Worm (Caenorhabditis elegans) whole organism, L4 larva: ENCODE data around the gene asp-3.

Source experiments
- F10B5.3 ChIP-seq: sonication (generic microtip); optimal IDR thresholded peaks from 2 replicates; lab custom pipeline; 2016; ENCODE audit warnings: mild to moderate bottlenecking, missing genetic modification characterization, missing compliant biosample characterization
- F26F4.8 ChIP-seq: fragments of 200-800 bp; sonication (Bioruptor generic); conservative IDR thresholded peaks from 2 replicates; pipeline ENCODE4 v1.3.6; 2022; ENCODE audit warnings: missing genetic modification characterization, missing compliant biosample characterization
- T20F7.1 ChIP-seq: fragments of 200-800 bp; sonication (Bioruptor generic); optimal IDR thresholded peaks from 2 replicates; lab custom pipeline; 2018; ENCODE audit warnings: mild to moderate bottlenecking, missing genetic modification characterization, missing compliant biosample characterization
- Y5F2A.4 ChIP-seq: fragments of 200-800 bp; sonication (Bioruptor generic); optimal IDR thresholded peaks from 2 replicates; lab custom pipeline; 2018; ENCODE audit warnings: mild to moderate bottlenecking, missing genetic modification characterization, missing compliant biosample characterization
- aha-1 ChIP-seq: fragments of 150-350 bp; peaks from one replicate; lab custom pipeline; 2014; ENCODE audit warnings: missing biosample characterization, missing genetic modification characterization
- attf-4 ChIP-seq: sonication (generic microtip); optimal IDR thresholded peaks from 3 replicates; lab custom pipeline; 2017; ENCODE audit warnings: missing biosample characterization, missing genetic modification characterization
- ceh-20 ChIP-seq: fragments of 200-800 bp; sonication (Bioruptor generic); IDR thresholded peaks from 2 replicates; pipeline ENCODE4 v1.3.6; 2022; ENCODE audit warnings: missing genetic modification reagents, missing genetic modification characterization, missing compliant biosample characterization
- ceh-82 ChIP-seq: sonication (generic microtip); optimal IDR thresholded peaks from 2 replicates; lab custom pipeline; 2017; ENCODE audit warnings: missing biosample characterization, missing genetic modification characterization
- ces-1 ChIP-seq: fragments of 150-350 bp; sonication (generic microtip); optimal IDR thresholded peaks from 4 replicates; lab custom pipeline; 2014; ENCODE audit warnings: missing biosample characterization, missing genetic modification reagents, missing genetic modification characterization
- cey-2 ChIP-seq: sonication (generic microtip); optimal IDR thresholded peaks from 3 replicates; lab custom pipeline; 2017; ENCODE audit warnings: missing genetic modification characterization, mild to moderate bottlenecking, missing compliant biosample characterization, antibody characterized with exemption, borderline replicate concordance; ENCODE audit not compliant: insufficient read depth
- daf-8 ChIP-seq: fragments of 200-800 bp; sonication (Bioruptor generic); IDR thresholded peaks from 2 replicates; pipeline ENCODE4 v1.3.6; 2022; ENCODE audit warnings: missing genetic modification characterization, missing compliant biosample characterization
- dmd-8 ChIP-seq: fragments of 200-800 bp; sonication (Bioruptor generic); IDR thresholded peaks from 2 replicates; pipeline ENCODE4 v1.3.6; 2022; ENCODE audit warnings: missing genetic modification characterization, missing compliant biosample characterization
- dmd-9 ChIP-seq: fragments of 200-800 bp; sonication (Bioruptor generic); IDR thresholded peaks from 2 replicates; pipeline ENCODE4 v1.3.6; 2022; ENCODE audit warnings: missing genetic modification reagents, missing genetic modification characterization, missing compliant biosample characterization
- dpl-1 ChIP-seq: fragments of 150-350 bp; optimal IDR thresholded peaks from 2 replicates; lab custom pipeline; 2014; ENCODE audit warnings: missing biosample characterization, missing genetic modification reagents, missing genetic modification characterization
- duxl-1 ChIP-seq: sonication (generic microtip); optimal IDR thresholded peaks from 2 replicates; lab custom pipeline; 2016; ENCODE audit warnings: mild to moderate bottlenecking, missing genetic modification characterization, moderate library complexity, missing compliant biosample characterization; ENCODE audit not compliant: poor library complexity
- egl-43 ChIP-seq: fragments of 200-800 bp; sonication (Bioruptor generic); IDR thresholded peaks from 2 replicates; pipeline ENCODE4 v1.3.6; 2022; ENCODE audit warnings: missing genetic modification reagents, missing genetic modification characterization, missing compliant biosample characterization
- fos-1 ChIP-seq: fragments of 150-350 bp; optimal IDR thresholded peaks from 2 replicates; lab custom pipeline; 2014; ENCODE audit warnings: missing biosample characterization, missing genetic modification characterization
- gei-8 ChIP-seq: fragments of 200-800 bp; sonication (Bioruptor generic); optimal IDR thresholded peaks from 2 replicates; lab custom pipeline; 2018; ENCODE audit warnings: mild to moderate bottlenecking, missing genetic modification characterization, missing compliant biosample characterization
- hif-1 ChIP-seq, 2 experiments: sonication (generic microtip); optimal IDR thresholded peaks; 2 replicates each; lab custom pipeline; 2016 to 2017; ENCODE audit warnings: missing compliant biosample characterization in 2 of 2, missing genetic modification characterization in 2 of 2, missing genetic modification reagents in 2 of 2, missing genotype in 2 of 2, mild to moderate bottlenecking in 1 of 2
- hlh-11 ChIP-seq: fragments of 200-800 bp; sonication (Bioruptor generic); optimal IDR thresholded peaks from 2 replicates; lab custom pipeline; 2018; ENCODE audit warnings: mild to moderate bottlenecking, missing genetic modification characterization, missing compliant biosample characterization
- hlh-30 ChIP-seq: sonication (generic microtip); optimal IDR thresholded peaks from 2 replicates; lab custom pipeline; 2017; ENCODE audit warnings: antibody characterized with exemption, mild to moderate bottlenecking, missing genetic modification characterization, missing compliant biosample characterization; ENCODE audit not compliant: insufficient read depth
- hmg-1.1 ChIP-seq: fragments of 200-800 bp; sonication (Bioruptor generic); IDR thresholded peaks from 2 replicates; pipeline ENCODE4 v1.3.6; 2022; ENCODE audit warnings: missing genetic modification reagents, missing genetic modification characterization, missing compliant biosample characterization
- lim-7 ChIP-seq: fragments of 200-800 bp; sonication (Bioruptor generic); IDR thresholded peaks from 2 replicates; pipeline ENCODE4 v1.3.6; 2022; ENCODE audit warnings: missing genetic modification characterization, missing compliant biosample characterization
- lin-13 ChIP-seq: fragments of 150-350 bp; optimal IDR thresholded peaks from 2 replicates; lab custom pipeline; 2014; ENCODE audit warnings: missing biosample characterization, missing genetic modification reagents, missing genetic modification characterization
- lin-15B ChIP-seq: fragments of 150-350 bp; sonication (generic microtip); optimal IDR thresholded peaks from 3 replicates; lab custom pipeline; 2014; ENCODE audit warnings: missing biosample characterization, missing genetic modification characterization
- lin-39 ChIP-seq: fragments of 150-350 bp; optimal IDR thresholded peaks from 2 replicates; lab custom pipeline; 2014; ENCODE audit warnings: missing biosample characterization, missing genetic modification reagents, missing genetic modification characterization
- lir-3 ChIP-seq: sonication (generic microtip); optimal IDR thresholded peaks from 2 replicates; lab custom pipeline; 2016; ENCODE audit warnings: mild to moderate bottlenecking, missing genetic modification characterization, missing compliant biosample characterization
- lsy-2 ChIP-seq, 2 experiments: fragments of 150-350 bp in 1 of 2; sonication (generic microtip) in 1 of 2; optimal IDR thresholded peaks; 2 replicates each; lab custom pipeline; 2014 to 2017; ENCODE audit warnings: missing biosample characterization in 2 of 2, missing genetic modification characterization in 2 of 2
- madf-9 ChIP-seq: fragments of 200-800 bp; sonication (Bioruptor generic); conservative IDR thresholded peaks from 2 replicates; pipeline ENCODE4 v1.3.6; 2022; ENCODE audit warnings: missing genetic modification reagents, missing genetic modification characterization, missing compliant biosample characterization
- mes-2 ChIP-seq: sonication (generic microtip); optimal IDR thresholded peaks from 2 replicates; lab custom pipeline; 2016; ENCODE audit warnings: missing genotype, mild to moderate bottlenecking, missing genetic modification characterization, missing compliant biosample characterization; ENCODE audit not compliant: poor library complexity, severe bottlenecking
- mxl-2 ChIP-seq: fragments of 200-800 bp; sonication (Bioruptor generic); conservative IDR thresholded peaks from 2 replicates; pipeline ENCODE4 v1.3.6; 2022; ENCODE audit warnings: missing genetic modification reagents, missing genetic modification characterization, missing compliant biosample characterization
- nhr-10 ChIP-seq: fragments of 150-350 bp; optimal IDR thresholded peaks from 2 replicates; lab custom pipeline; 2014; ENCODE audit warnings: missing biosample characterization, missing genetic modification characterization
- nhr-11 ChIP-seq: fragments of 150-350 bp; optimal IDR thresholded peaks from 2 replicates; lab custom pipeline; 2014; ENCODE audit warnings: missing biosample characterization, missing genetic modification characterization
- nhr-111 ChIP-seq: fragments of 200-800 bp; sonication (Bioruptor generic); optimal IDR thresholded peaks from 2 replicates; lab custom pipeline; 2018; ENCODE audit warnings: mild to moderate bottlenecking, missing genetic modification characterization, missing compliant biosample characterization
- nhr-28 ChIP-seq: fragments of 150-350 bp; optimal IDR thresholded peaks from 2 replicates; lab custom pipeline; 2014; ENCODE audit warnings: missing biosample characterization, missing genetic modification characterization
- nhr-48 ChIP-seq: sonication (generic microtip); optimal IDR thresholded peaks from 2 replicates; lab custom pipeline; 2016; ENCODE audit warnings: mild to moderate bottlenecking, missing genetic modification characterization, missing compliant biosample characterization
- nhr-6 ChIP-seq: fragments of 150-350 bp; optimal IDR thresholded peaks from 2 replicates; lab custom pipeline; 2014; ENCODE audit warnings: missing biosample characterization, missing genetic modification characterization
- nhr-77 ChIP-seq: fragments of 150-350 bp; optimal IDR thresholded peaks from 2 replicates; lab custom pipeline; 2014; ENCODE audit warnings: missing biosample characterization, missing genetic modification characterization
- pha-4 ChIP-seq, 2 experiments: fragments of 150-350 bp in 1 of 2; fragments of 200-800 bp in 1 of 2; sonication (Bioruptor generic) in 1 of 2; IDR thresholded peaks in 1 of 2; optimal IDR thresholded peaks in 1 of 2; 2 replicates each; pipeline versions ENCODE4 v1.3.6 to Lab custom; 2014 to 2022; ENCODE audit warnings: missing genetic modification characterization in 2 of 2, missing genetic modification reagents in 2 of 2, missing biosample characterization in 1 of 2, missing compliant biosample characterization in 1 of 2
- php-3 ChIP-seq: fragments of 200-800 bp; sonication (Bioruptor generic); IDR thresholded peaks from 2 replicates; pipeline ENCODE4 v1.3.6; 2022; ENCODE audit warnings: missing genetic modification reagents, missing genetic modification characterization, missing compliant biosample characterization
- set-16 ChIP-seq: fragments of 200-800 bp; sonication (Bioruptor generic); IDR thresholded peaks from 2 replicates; pipeline ENCODE4 v1.3.6; 2022; ENCODE audit warnings: missing genetic modification reagents, missing genetic modification characterization, missing compliant biosample characterization
- skn-1 ChIP-seq: fragments of 150-350 bp; optimal IDR thresholded peaks from 2 replicates; lab custom pipeline; 2014; ENCODE audit warnings: missing biosample characterization, missing genetic modification characterization
- spr-1 ChIP-seq: sonication (generic microtip); optimal IDR thresholded peaks from 2 replicates; lab custom pipeline; 2016; ENCODE audit warnings: mild to moderate bottlenecking, missing genetic modification characterization, missing compliant biosample characterization
- spr-3 ChIP-seq: fragments of 200-800 bp; sonication (Bioruptor generic); optimal IDR thresholded peaks from 2 replicates; lab custom pipeline; 2018; ENCODE audit warnings: mild to moderate bottlenecking, missing genetic modification characterization, missing compliant biosample characterization
- tag-97 ChIP-seq: fragments of 200-800 bp; sonication (Bioruptor generic); IDR thresholded peaks from 2 replicates; pipeline ENCODE4 v1.3.6; 2022; ENCODE audit warnings: missing genetic modification characterization, missing compliant biosample characterization
- zfp-3 ChIP-seq: fragments of 200-800 bp; sonication (Bioruptor generic); conservative IDR thresholded peaks from 2 replicates; pipeline ENCODE4 v1.3.6; 2022; ENCODE audit warnings: missing genetic modification reagents, missing genetic modification characterization, missing compliant biosample characterization
- ztf-7 ChIP-seq: fragments of 150-350 bp; optimal IDR thresholded peaks from 2 replicates; lab custom pipeline; 2014; ENCODE audit warnings: missing biosample characterization, missing genetic modification characterization

asp-3 gene

DNA sequence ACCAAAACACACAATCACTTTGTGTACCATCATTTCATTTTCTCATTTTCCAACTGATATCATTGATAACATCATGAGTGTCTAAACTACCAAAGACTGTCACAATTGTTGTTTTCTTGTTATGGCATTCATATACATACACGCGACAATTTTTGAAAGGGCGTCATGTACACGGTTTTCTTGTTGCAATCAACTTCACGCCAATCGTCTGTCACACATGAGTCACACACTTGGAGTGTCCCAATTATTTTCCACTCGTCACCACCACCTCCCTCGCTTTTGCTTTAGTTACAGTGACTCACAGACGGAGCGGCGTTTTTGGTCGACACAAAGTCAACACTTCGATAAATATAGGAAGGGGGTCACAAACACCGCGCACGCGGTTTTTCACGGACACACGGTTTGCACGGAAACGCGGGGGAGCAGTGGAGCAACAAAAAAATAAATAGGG lies 42.9 kb upstream of the asp-3 start (continued):
- TF ChIP-seq dpl-1 (GFP tag; lab: Kevin White, UChicago) (peak; percentile 1), spr-3 (peak; percentile 2), nhr-77 (tag; lab: Kevin White, UChicago) (peak; percentile 7), lsy-2 (tag; optimal IDR thresholded peaks at IDR 0.05; lab: Kevin White, UChicago) (peak in 1 of 2 experiments; percentile 45), zfp-3 (no peak), lim-7 (GFP tag; lab: Robert Waterston, UW) (no peak), Y5F2A.4 (GFP tag; lab: Kevin White, UChicago) (no peak), madf-9 (GFP tag; lab: Robert Waterston, UW) (0 out of 2 replicates have a peak, but pooled peaks have one; percentile 9), attf-4 (tag; lab: Kevin White, UChicago) (no peak), aha-1 (tag; lab: Kevin White, UChicago) (peak; percentile 95), nhr-48 (tag; lab: Kevin White, UChicago) (peak; percentile 94), lin-15B (tag; lab: Kevin White, UChicago) (no peak), lin-13 (peak; percentile 44), nhr-28 (peak; percentile 26), dmd-8 (no peak), nhr-11 (tag; lab: Kevin White, UChicago) (no peak), set-16 (GFP tag; lab: Robert Waterston, UW) (peak; percentile 39), egl-43 (0 out of 2 replicates have a peak, but pooled peaks have one; percentile 59), cey-2 (tag; lab: Kevin White, UChicago) (no peak), hlh-30 (tag; lab: Kevin White, UChicago) (peak; percentile 96), F10B5.3 (tag; lab: Kevin White, UChicago) (peak; percentile 33), lin-39 (tag; lab: Kevin White, UChicago) (no peak), ceh-82 (tag; lab: Kevin White, UChicago) (no peak), T20F7.1 (GFP tag; lab: Kevin White, UChicago) (peak; percentile 65), mxl-2 (peak; percentile 83), nhr-10 (tag; lab: Kevin White, UChicago) (no peak), nhr-6 (tag; lab: Kevin White, UChicago) (peak; percentile 77), nhr-111 (GFP tag; lab: Kevin White, UChicago) (no peak), pha-4 (GFP tag; IDR thresholded peaks at IDR 0.05; lab: Robert Waterston, UW) (peak; percentile 74; the same call in 1 of the 2 replicates), pha-4 (tag; optimal IDR thresholded peaks at IDR 0.05; lab: Kevin White, UChicago) (peak; percentile 93), hlh-11 (tag; lab: Kevin White, UChicago) (peak; percentile 95), F26F4.8 (no peak), hmg-1.1 (GFP tag; lab: Robert Waterston, UW) (peak; percentile 64), duxl-1 (peak; percentile 19)

DNA sequence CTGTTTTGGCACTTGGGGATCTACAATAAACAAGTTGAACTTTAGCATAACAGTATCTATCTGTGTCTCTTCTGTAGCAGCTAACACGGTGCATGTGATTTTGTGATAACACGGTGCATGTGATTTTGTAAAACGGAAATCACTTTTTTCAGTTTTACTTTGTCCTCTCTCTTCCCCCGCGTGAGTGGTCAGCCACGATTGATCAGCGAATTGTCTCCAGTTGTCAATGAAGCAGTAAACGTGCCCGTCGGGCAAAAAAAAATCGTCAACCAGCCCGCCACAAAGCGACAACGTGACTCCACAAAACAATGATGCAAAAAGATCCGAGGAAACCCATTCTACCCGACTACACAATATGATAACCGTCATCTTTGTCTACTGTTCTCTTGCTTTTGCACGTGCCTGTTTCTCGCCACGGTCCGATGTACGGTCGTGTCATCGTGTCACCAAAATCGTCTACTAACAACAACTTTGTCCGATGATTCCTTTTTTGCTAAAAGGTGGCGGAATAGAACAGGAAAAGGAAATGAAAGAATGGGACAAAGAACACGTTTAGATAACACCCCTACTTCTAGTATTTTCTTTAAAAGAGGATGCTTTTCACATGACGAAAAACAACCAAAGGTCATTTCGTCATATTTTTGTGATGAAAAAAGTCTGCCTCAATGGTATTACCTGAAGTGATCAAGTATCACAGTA lies 41.6 kb upstream of the asp-3 start:
- peak; percentile 85 for TF ChIP-seq gei-8 (GFP tag; lab: Kevin White, UChicago)
- no peak for TF ChIP-seq lir-3 (tag; lab: Kevin White, UChicago)
- no peak for TF ChIP-seq lin-15B (tag; lab: Kevin White, UChicago)
- TF ChIP-seq spr-3: no peak
- no peak for TF ChIP-seq lim-7 (GFP tag; lab: Robert Waterston, UW)
- TF ChIP-seq spr-1: peak; percentile 65
- TF ChIP-seq tag-97: no peak
- peak; percentile 79 for TF ChIP-seq ztf-7 (tag; lab: Kevin White, UChicago)
- peak; percentile 84 for TF ChIP-seq php-3 (GFP tag; lab: Robert Waterston, UW)
- no peak for TF ChIP-seq F10B5.3 (tag; lab: Kevin White, UChicago)
- no peak for TF ChIP-seq ces-1 (GFP tag; lab: Kevin White, UChicago)
- no peak for TF ChIP-seq T20F7.1 (GFP tag; lab: Kevin White, UChicago)
- TF ChIP-seq mes-2 (tag; lab: Kevin White, UChicago): no peak
- peak; percentile 84 for TF ChIP-seq ceh-20 (GFP tag; lab: Robert Waterston, UW)
- peak; percentile 88 for TF ChIP-seq hlh-30 (tag; lab: Kevin White, UChicago)
- TF ChIP-seq fos-1: no peak
- TF ChIP-seq skn-1 (tag; lab: Kevin White, UChicago): no peak
- peak; percentile 99 for TF ChIP-seq aha-1 (tag; lab: Kevin White, UChicago)
- TF ChIP-seq dmd-8: no peak
- TF ChIP-seq pha-4 (GFP tag; IDR thresholded peaks at IDR 0.05; lab: Robert Waterston, UW): peak; percentile 70
- TF ChIP-seq pha-4 (tag; optimal IDR thresholded peaks at IDR 0.05; lab: Kevin White, UChicago): peak; percentile 37
- TF ChIP-seq dmd-9 (GFP tag; lab: Robert Waterston, UW): no peak
- no peak for TF ChIP-seq F26F4.8
- TF ChIP-seq daf-8: no peak
- peak; percentile 79 to 95 for TF ChIP-seq hif-1 (tag; optimal IDR thresholded peaks at IDR 0.05; lab: Kevin White, UChicago)
- TF ChIP-seq lin-39 (tag; lab: Kevin White, UChicago): no peak
